Worm (Caenorhabditis elegans): ENCODE data around the gene ttr-23.

ttr-23 gene

ce11 chrV:10578226-10578625 is 11.4 kb downstream of the ttr-23 start, which contains the start of gene mics-1:
Gene mics-1 (minus strand): TSS chrV:10578326.
- TF ChIP-seq pes-1 (GFP tag; IDR thresholded peaks at IDR 0.05) (no peak), hmg-4 (GFP tag; optimal IDR thresholded peaks at IDR 0.05) (no peak), scrt-1 (GFP tag; IDR thresholded peaks at IDR 0.05) (no peak), F13C5.2 (tag; optimal IDR thresholded peaks at IDR 0.05) (no peak), hnd-1 (tag; optimal IDR thresholded peaks at IDR 0.05) (no peak), tbx-11 (GFP tag; IDR thresholded peaks at IDR 0.05) (no peak), ets-7 (tag; optimal IDR thresholded peaks at IDR 0.05) (no peak), B0310.2 (tag; optimal IDR thresholded peaks at IDR 0.05) (no peak), flt-1 (GFP tag; IDR thresholded peaks at IDR 0.05) (no peak), tbx-37 (GFP tag; conservative IDR thresholded peaks at IDR 0.05) (no peak), ceh-36 (tag; optimal IDR thresholded peaks at IDR 0.05) (no peak), sea-1 (GFP tag; conservative IDR thresholded peaks at IDR 0.05) (no peak), tra-4 (tag; optimal IDR thresholded peaks at IDR 0.05) (no peak), hmbx-1 (tag; optimal IDR thresholded peaks at IDR 0.05) (no peak), ama-1 (optimal IDR thresholded peaks at IDR 0.05) (no peak), aly-1 (tag; optimal IDR thresholded peaks at IDR 0.05) (no peak), ceh-13 (GFP tag; optimal IDR thresholded peaks at IDR 0.05) (no peak)

ce11 chrV:10576319-10576718 is 13.3 kb downstream of the ttr-23 start, which contains the start of gene vps-54:
Gene vps-54 (minus strand): TSS chrV:10576419.
- TF ChIP-seq flt-1 (GFP tag; IDR thresholded peaks at IDR 0.05) (no peak), aly-1 (tag; optimal IDR thresholded peaks at IDR 0.05) (no peak), ceh-36 (tag; optimal IDR thresholded peaks at IDR 0.05) (no peak), ama-1 (optimal IDR thresholded peaks at IDR 0.05) (no peak), F13C5.2 (tag; optimal IDR thresholded peaks at IDR 0.05) (no peak), tbx-37 (GFP tag; conservative IDR thresholded peaks at IDR 0.05) (no peak), hnd-1 (tag; optimal IDR thresholded peaks at IDR 0.05) (no peak), ets-7 (tag; optimal IDR thresholded peaks at IDR 0.05) (no peak), B0310.2 (tag; optimal IDR thresholded peaks at IDR 0.05) (no peak), scrt-1 (GFP tag; IDR thresholded peaks at IDR 0.05) (no peak), tra-4 (tag; optimal IDR thresholded peaks at IDR 0.05) (no peak), hmg-4 (GFP tag; optimal IDR thresholded peaks at IDR 0.05) (no peak)

- TF ChIP-seq tbx-37 (GFP tag; conservative IDR thresholded peaks at IDR 0.05), result no peak
- TF ChIP-seq tra-4 (tag; optimal IDR thresholded peaks at IDR 0.05), result no peak
- no peak for TF ChIP-seq ceh-36 (tag; optimal IDR thresholded peaks at IDR 0.05)
- TF ChIP-seq scrt-1 (GFP tag; IDR thresholded peaks at IDR 0.05), result no peak
- no peak for TF ChIP-seq ceh-13 (GFP tag; optimal IDR thresholded peaks at IDR 0.05)
- no peak for TF ChIP-seq hmg-4 (GFP tag; optimal IDR thresholded peaks at IDR 0.05)
- no peak for TF ChIP-seq pes-1 (GFP tag; IDR thresholded peaks at IDR 0.05)
- TF ChIP-seq flt-1 (GFP tag; IDR thresholded peaks at IDR 0.05), result no peak
- TF ChIP-seq hmbx-1 (tag; optimal IDR thresholded peaks at IDR 0.05), result no peak
- TF ChIP-seq B0310.2 (tag; optimal IDR thresholded peaks at IDR 0.05), result no peak
- TF ChIP-seq sea-1 (GFP tag; conservative IDR thresholded peaks at IDR 0.05), result no peak
- no peak for TF ChIP-seq F13C5.2 (tag; optimal IDR thresholded peaks at IDR 0.05)
- TF ChIP-seq aly-1 (tag; optimal IDR thresholded peaks at IDR 0.05), result no peak
- no peak for TF ChIP-seq tbx-11 (GFP tag; IDR thresholded peaks at IDR 0.05)
- TF ChIP-seq ets-7 (tag; optimal IDR thresholded peaks at IDR 0.05), result no peak
- TF ChIP-seq ama-1 (optimal IDR thresholded peaks at IDR 0.05), result no peak
- no peak for TF ChIP-seq hnd-1 (tag; optimal IDR thresholded peaks at IDR 0.05)
These were observed 15.5 kb downstream of the ttr-23 start for ce11 chrV:10574197-10574596.

- no peak for TF ChIP-seq tbx-37 (GFP tag; conservative IDR thresholded peaks at IDR 0.05)
- TF ChIP-seq ceh-36 (tag; optimal IDR thresholded peaks at IDR 0.05), result no peak
- no peak for TF ChIP-seq pes-1 (GFP tag; IDR thresholded peaks at IDR 0.05)
- TF ChIP-seq hmbx-1 (tag; optimal IDR thresholded peaks at IDR 0.05), result no peak
- no peak for TF ChIP-seq ceh-13 (GFP tag; optimal IDR thresholded peaks at IDR 0.05)
- no peak for TF ChIP-seq scrt-1 (GFP tag; IDR thresholded peaks at IDR 0.05)
- TF ChIP-seq tbx-11 (GFP tag; IDR thresholded peaks at IDR 0.05), result no peak
- no peak for TF ChIP-seq hmg-4 (GFP tag; optimal IDR thresholded peaks at IDR 0.05)
- TF ChIP-seq hnd-1 (tag; optimal IDR thresholded peaks at IDR 0.05), result no peak
These were observed 17.0 kb downstream of the ttr-23 start, which contains the start of gene del-6 for ce11 chrV:10572614-10573013. Gene del-6 (plus strand): TSS chrV:10572914.

- no peak for TF ChIP-seq hmbx-1 (tag; optimal IDR thresholded peaks at IDR 0.05)
- TF ChIP-seq sea-1 (GFP tag; conservative IDR thresholded peaks at IDR 0.05), result no peak
- no peak for TF ChIP-seq ceh-13 (GFP tag; optimal IDR thresholded peaks at IDR 0.05)
- TF ChIP-seq aly-1 (tag; optimal IDR thresholded peaks at IDR 0.05), result no peak
- TF ChIP-seq hnd-1 (tag; optimal IDR thresholded peaks at IDR 0.05), result no peak
- TF ChIP-seq tra-4 (tag; optimal IDR thresholded peaks at IDR 0.05), result no peak
- TF ChIP-seq ets-7 (tag; optimal IDR thresholded peaks at IDR 0.05), result no peak
- no peak for TF ChIP-seq F13C5.2 (tag; optimal IDR thresholded peaks at IDR 0.05)
- TF ChIP-seq ceh-36 (tag; optimal IDR thresholded peaks at IDR 0.05), result no peak
- TF ChIP-seq tbx-37 (GFP tag; conservative IDR thresholded peaks at IDR 0.05), result no peak
These were observed 18.1 kb downstream of the ttr-23 start for ce11 chrV:10571523-10571922.

- no peak for TF ChIP-seq flt-1 (GFP tag; IDR thresholded peaks at IDR 0.05)
- TF ChIP-seq ama-1 (optimal IDR thresholded peaks at IDR 0.05), result no peak
- no peak for TF ChIP-seq tbx-11 (GFP tag; IDR thresholded peaks at IDR 0.05)
- TF ChIP-seq ets-7 (tag; optimal IDR thresholded peaks at IDR 0.05), result no peak
These were observed 21.2 kb downstream of the ttr-23 start for ce11 chrV:10568496-10568895.

- TF ChIP-seq ets-7 (tag; optimal IDR thresholded peaks at IDR 0.05) (no peak), tbx-11 (GFP tag; IDR thresholded peaks at IDR 0.05) (no peak), ceh-36 (tag; optimal IDR thresholded peaks at IDR 0.05) (no peak), aly-1 (tag; optimal IDR thresholded peaks at IDR 0.05) (no peak), hmbx-1 (tag; optimal IDR thresholded peaks at IDR 0.05) (no peak), flt-1 (GFP tag; IDR thresholded peaks at IDR 0.05) (no peak), ceh-13 (GFP tag; optimal IDR thresholded peaks at IDR 0.05) (no peak), B0310.2 (tag; optimal IDR thresholded peaks at IDR 0.05) (no peak), hmg-4 (GFP tag; optimal IDR thresholded peaks at IDR 0.05) (no peak), tbx-37 (GFP tag; conservative IDR thresholded peaks at IDR 0.05) (no peak), sea-1 (GFP tag; conservative IDR thresholded peaks at IDR 0.05) (no peak), pes-1 (GFP tag; IDR thresholded peaks at IDR 0.05) (no peak), F13C5.2 (tag; optimal IDR thresholded peaks at IDR 0.05) (no peak), scrt-1 (GFP tag; IDR thresholded peaks at IDR 0.05) (no peak), tra-4 (tag; optimal IDR thresholded peaks at IDR 0.05) (no peak), hnd-1 (tag; optimal IDR thresholded peaks at IDR 0.05) (no peak)
These were observed 24.8 kb downstream of the ttr-23 start, which contains the start of gene cat-4 for ce11 chrV:10564830-10565365. Gene cat-4 (plus strand): TSS chrV:10564880.
